Worm (Caenorhabditis elegans): ENCODE measurements around the gene C45G9.6.

DNA sequence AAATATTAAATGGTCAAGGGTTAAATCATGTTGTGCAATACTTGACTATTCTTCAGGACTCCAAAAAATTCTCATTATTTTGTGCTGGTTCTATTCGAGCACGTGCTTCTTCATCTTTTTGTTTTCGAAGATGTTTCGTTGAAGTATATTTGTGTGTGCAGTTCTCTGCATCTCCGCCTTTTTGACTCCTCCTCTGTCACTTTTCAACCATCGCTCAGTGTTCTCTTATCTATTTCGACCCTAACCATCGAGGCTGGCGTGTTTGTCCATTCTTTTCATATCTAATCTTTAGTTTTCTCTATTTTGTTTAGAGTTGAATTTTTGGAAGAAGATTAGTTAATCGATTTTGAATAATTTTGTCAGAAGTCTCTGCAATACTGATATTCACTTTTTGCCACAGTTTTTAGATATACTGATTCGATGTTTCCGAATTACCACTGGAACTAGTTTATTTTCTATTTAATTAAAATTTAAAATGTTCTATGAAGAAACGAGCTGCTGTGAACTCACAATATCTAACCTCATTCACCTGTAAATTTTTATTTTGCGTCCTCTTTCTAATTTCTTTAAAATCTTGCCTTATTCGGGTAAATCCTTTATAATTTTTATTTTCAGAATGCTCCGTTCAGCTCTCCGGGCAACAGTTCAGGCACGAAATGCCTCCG is 41.0 kb downstream of the C45G9.6 start, which contains the start of gene alh-1:
- TF ChIP-seq dmd-4 (tag; optimal IDR thresholded peaks at IDR 0.05) (no peak), unc-39 (tag; optimal IDR thresholded peaks at IDR 0.05) (no peak), elt-3 (tag; optimal IDR thresholded peaks at IDR 0.05) (no peak), aly-2 (tag; optimal IDR thresholded peaks at IDR 0.05) (no peak), unc-62 (GFP tag; optimal IDR thresholded peaks at IDR 0.05) (no peak), gmeb-1 (tag; optimal IDR thresholded peaks at IDR 0.05) (peak; percentile 1)
